Fruit fly (Drosophila melanogaster) whole organism: Measurements from ENCODE around the gene Hr83.

Source experiments
- psq ChIP-seq: fragments of >200 bp; optimal IDR thresholded peaks from 2 replicates; lab custom pipeline; 2017
- usp ChIP-seq: fragments of >200 bp; optimal IDR thresholded peaks from 2 replicates; lab custom pipeline; 2017; ENCODE audit warnings: missing biosample characterization, missing genetic modification characterization, mixed read lengths

DNA sequence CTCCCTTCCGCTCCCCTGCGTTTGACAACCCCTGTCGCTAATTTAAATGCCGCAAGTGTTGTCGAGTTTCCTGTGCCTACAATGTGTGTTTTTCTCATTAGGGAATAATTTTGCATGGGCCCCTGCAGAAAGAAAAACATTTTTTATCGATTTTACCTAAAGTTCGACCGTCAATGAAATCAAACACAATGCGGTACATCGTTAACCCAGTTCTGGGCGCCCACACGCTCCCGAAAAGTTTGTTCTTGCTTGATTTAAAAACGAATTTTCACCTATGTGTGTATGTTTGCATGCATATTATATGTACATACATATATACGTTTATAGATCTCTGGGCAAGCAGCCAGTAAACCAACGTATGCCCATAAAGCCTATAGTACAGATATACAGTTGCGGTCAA lies 3.4 kb downstream of the Hr83 start:
- TF ChIP-seq usp (GFP tag; lab: Kevin White, UChicago) (no peak), psq (lab: Kevin White, UChicago) (no peak)
